Worm (Caenorhabditis elegans) whole organism, mixed stage, embryonic: ENCODE measurements around the gene D2096.11.

ENCODE experiments used
- ceh-39 ChIP-seq: fragments of 150-350 bp; optimal IDR thresholded peaks from 2 replicates; lab custom pipeline; 2014; ENCODE audit warnings: missing biosample characterization, missing genetic modification characterization
- ceh-43 ChIP-seq: fragments of 200-800 bp; sonication (Bioruptor generic); optimal IDR thresholded peaks from 2 replicates; lab custom pipeline; 2018; ENCODE audit warnings: mild to moderate bottlenecking, missing genetic modification characterization, moderate library complexity, missing compliant biosample characterization
- elt-1 ChIP-seq: sonication (generic microtip); optimal IDR thresholded peaks from 2 replicates; lab custom pipeline; 2017; ENCODE audit warnings: missing genetic modification characterization, mild to moderate bottlenecking, missing compliant biosample characterization, antibody characterized with exemption, moderate library complexity, borderline replicate concordance; ENCODE audit not compliant: insufficient read depth
- lin-32 ChIP-seq: fragments of 200-800 bp; sonication (Bioruptor generic); optimal IDR thresholded peaks from 2 replicates; lab custom pipeline; 2018; ENCODE audit warnings: mild to moderate bottlenecking, missing genetic modification characterization, missing compliant biosample characterization
- nhr-28 ChIP-seq: fragments of 150-350 bp; optimal IDR thresholded peaks from 2 replicates; lab custom pipeline; 2014; ENCODE audit warnings: missing biosample characterization, missing genetic modification characterization
- pha-4 ChIP-seq: fragments of 150-350 bp; optimal IDR thresholded peaks from 2 replicates; lab custom pipeline; 2018; ENCODE audit warnings: missing biosample characterization, missing genetic modification reagents, missing genetic modification characterization
- unc-62 ChIP-seq: fragments of 150-350 bp; optimal IDR thresholded peaks from 2 replicates; lab custom pipeline; 2014; ENCODE audit warnings: missing biosample characterization, missing genetic modification reagents, missing genetic modification characterization
- ztf-11 ChIP-seq: fragments of 150-350 bp; optimal IDR thresholded peaks from 2 replicates; lab custom pipeline; 2014; ENCODE audit warnings: missing biosample characterization, missing genetic modification characterization

ce11 chrIV:8347051-8347450 is 47.0 kb downstream of the D2096.11 start, which contains the start of the genes F17E9.18 and F17E9.15:
- TF ChIP-seq lin-32 (GFP tag; lab: Kevin White, UChicago) (no peak), nhr-28 (tag; lab: Kevin White, UChicago) (no peak), ztf-11 (tag; lab: Kevin White, UChicago) (no peak), unc-62 (GFP tag; lab: Kevin White, UChicago) (no peak), ceh-39 (tag; lab: Kevin White, UChicago) (no peak), pha-4 (no peak), ceh-43 (GFP tag; lab: Kevin White, UChicago) (no peak), elt-1 (no peak)
